Worm (Caenorhabditis elegans): ENCODE results near the gene ZK1010.8.

DNA sequence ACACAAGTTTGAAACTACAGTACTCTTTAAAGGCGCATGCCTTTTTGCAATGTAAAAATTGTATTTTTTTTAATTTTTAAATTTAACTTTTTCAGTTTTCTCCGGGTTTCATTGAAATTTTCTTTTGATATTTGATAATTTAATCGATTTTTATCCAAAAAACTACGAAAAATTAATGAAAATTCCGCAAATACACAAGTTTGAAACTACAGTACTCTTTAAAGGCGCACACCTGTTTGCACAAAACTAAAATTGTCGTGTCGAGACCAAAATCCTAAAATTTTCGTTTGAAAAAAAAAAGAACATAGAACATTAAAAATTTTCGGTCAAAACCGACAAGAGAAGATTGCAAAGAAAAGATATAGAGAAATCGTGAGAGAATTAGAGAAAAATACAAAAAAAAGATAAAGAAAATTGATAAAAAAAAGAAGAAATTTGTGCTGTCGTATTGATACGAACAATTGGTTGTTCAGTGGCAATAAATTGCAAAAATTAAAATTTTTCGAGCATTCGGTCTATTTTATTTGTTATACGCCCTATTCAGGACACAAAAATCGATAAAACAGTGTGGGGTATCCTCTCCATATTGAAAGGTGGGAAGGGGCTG lies 32.9 kb downstream of the ZK1010.8 start:
- TF ChIP-seq nhr-10 (tag; optimal IDR thresholded peaks at IDR 0.05) (no peak), daf-12 (tag; optimal IDR thresholded peaks at IDR 0.05) (no peak), ztf-7 (tag; optimal IDR thresholded peaks at IDR 0.05) (no peak), nhr-76 (tag; optimal IDR thresholded peaks at IDR 0.05) (no peak), rbr-2 (tag; optimal IDR thresholded peaks at IDR 0.05) (no peak), ceh-20 (GFP tag; IDR thresholded peaks at IDR 0.05) (no peak), snpc-4 (tag; optimal IDR thresholded peaks at IDR 0.05) (no peak), zag-1 (tag; optimal IDR thresholded peaks at IDR 0.05) (no peak), R02D3.7 (tag; optimal IDR thresholded peaks at IDR 0.05) (no peak), nhr-6 (tag; optimal IDR thresholded peaks at IDR 0.05) (no peak), ceh-28 (tag; optimal IDR thresholded peaks at IDR 0.05) (no peak)
